Worm (Caenorhabditis elegans): ENCODE results near the gene lin-39.

lin-39 gene

DNA sequence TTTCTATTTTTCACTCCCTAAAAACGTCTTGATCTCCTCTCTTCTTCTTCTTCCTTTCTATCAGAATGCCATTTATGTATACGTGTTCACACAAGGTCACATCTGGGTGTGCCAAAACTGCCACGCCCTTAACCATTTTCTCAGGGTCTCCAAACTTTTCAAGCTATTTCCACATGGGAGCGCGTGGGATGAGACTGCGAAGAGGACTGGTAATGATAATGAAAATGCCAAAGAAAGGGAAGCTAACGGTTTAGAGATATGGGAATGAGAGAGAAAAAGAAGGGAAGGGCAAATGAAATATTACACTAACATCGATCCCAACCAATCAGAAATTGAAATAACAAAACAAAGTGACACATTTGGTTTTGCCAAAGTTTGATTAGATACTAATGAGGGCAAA is 48.1 kb downstream of the lin-39 start:
- no peak for TF ChIP-seq ceh-20 (GFP tag; IDR thresholded peaks at IDR 0.05)
- TF ChIP-seq mxl-2 (GFP tag; conservative IDR thresholded peaks at IDR 0.05), result no peak
- TF ChIP-seq nhr-48 (tag; optimal IDR thresholded peaks at IDR 0.05), result no peak
- TF ChIP-seq nhr-6 (tag; optimal IDR thresholded peaks at IDR 0.05), result peak; percentile 22
- no peak for TF ChIP-seq madf-5 (GFP tag; IDR thresholded peaks at IDR 0.05)
- no peak for TF ChIP-seq lim-7 (GFP tag; IDR thresholded peaks at IDR 0.05)
- no peak for TF ChIP-seq F10B5.3 (tag; optimal IDR thresholded peaks at IDR 0.05)
- no peak for TF ChIP-seq ama-1 (optimal IDR thresholded peaks at IDR 0.05)
- TF ChIP-seq mdl-1 (tag; optimal IDR thresholded peaks at IDR 0.05), result peak in 1 of 2 experiments; percentile 58
- TF ChIP-seq daf-8 (GFP tag; IDR thresholded peaks at IDR 0.05), result no peak
- no peak for TF ChIP-seq sdz-12 (GFP tag; optimal IDR thresholded peaks at IDR 0.05)
- no peak for TF ChIP-seq F49E8.2 (tag; optimal IDR thresholded peaks at IDR 0.05; ENCODE audit: borderline replicate concordance)
- no peak for TF ChIP-seq F37D6.2 (tag; optimal IDR thresholded peaks at IDR 0.05)
- peak; percentile 81 for TF ChIP-seq aha-1 (tag)
- no peak for TF ChIP-seq nhr-10 (tag; optimal IDR thresholded peaks at IDR 0.05)
- TF ChIP-seq hlh-11 (tag; optimal IDR thresholded peaks at IDR 0.05), result peak; percentile 36
- TF ChIP-seq saeg-2 (GFP tag; IDR thresholded peaks at IDR 0.05), result no peak
- no peak for TF ChIP-seq tag-97 (GFP tag; IDR thresholded peaks at IDR 0.05)
- TF ChIP-seq ces-1 (GFP tag; optimal IDR thresholded peaks at IDR 0.05), result no peak
- no peak for TF ChIP-seq T20F7.1 (GFP tag; optimal IDR thresholded peaks at IDR 0.05)
- no peak for TF ChIP-seq lin-13 (GFP tag; optimal IDR thresholded peaks at IDR 0.05)
- TF ChIP-seq spr-3 (GFP tag; optimal IDR thresholded peaks at IDR 0.05), result no peak
- no peak for TF ChIP-seq set-16 (GFP tag; IDR thresholded peaks at IDR 0.05)
- TF ChIP-seq daf-12 (tag; optimal IDR thresholded peaks at IDR 0.05), result no peak
- no peak for TF ChIP-seq daf-16 (GFP tag; optimal IDR thresholded peaks at IDR 0.05)
- TF ChIP-seq daf-16 (tag; optimal IDR thresholded peaks at IDR 0.05), result no peak
- TF ChIP-seq egl-27 (tag; optimal IDR thresholded peaks at IDR 0.05), result no peak
- no peak for TF ChIP-seq zag-1 (tag; optimal IDR thresholded peaks at IDR 0.05)
- peak; percentile 54 for TF ChIP-seq nhr-28 (tag; optimal IDR thresholded peaks at IDR 0.05)
- TF ChIP-seq ZK337.2 (GFP tag; IDR thresholded peaks at IDR 0.05), result no peak
- TF ChIP-seq unc-130 (GFP tag; optimal IDR thresholded peaks at IDR 0.05), result no peak
- no peak for TF ChIP-seq dve-1 (tag; optimal IDR thresholded peaks at IDR 0.05; ENCODE audit: insufficient read depth)
- no peak for TF ChIP-seq rbr-2 (tag; optimal IDR thresholded peaks at IDR 0.05)
- no peak for TF ChIP-seq Y75B8A.6 (GFP tag; IDR thresholded peaks at IDR 0.05)
- TF ChIP-seq dmd-6 (GFP tag; IDR thresholded peaks at IDR 0.05), result 0 out of 2 replicates have a peak, but pooled peaks have one; percentile 18
- TF ChIP-seq mxl-3 (GFP tag; optimal IDR thresholded peaks at IDR 0.05), result peak; percentile 67
- TF ChIP-seq lir-3 (tag; optimal IDR thresholded peaks at IDR 0.05), result no peak
- no peak for TF ChIP-seq ctbp-1 (GFP tag; IDR thresholded peaks at IDR 0.05)
- no peak for TF ChIP-seq lin-15B (tag; optimal IDR thresholded peaks at IDR 0.05)
- TF ChIP-seq unc-39 (tag; optimal IDR thresholded peaks at IDR 0.05), result no peak
- TF ChIP-seq nhr-102 (tag; optimal IDR thresholded peaks at IDR 0.05), result no peak
- TF ChIP-seq nhr-76 (tag; optimal IDR thresholded peaks at IDR 0.05), result no peak
- no peak for TF ChIP-seq tra-1 (GFP tag; IDR thresholded peaks at IDR 0.05)
- no peak for TF ChIP-seq pha-4 (GFP tag; IDR thresholded peaks at IDR 0.05)
- TF ChIP-seq pha-4 (tag; optimal IDR thresholded peaks at IDR 0.05), result no peak
- TF ChIP-seq nhr-111 (GFP tag; optimal IDR thresholded peaks at IDR 0.05), result no peak
- TF ChIP-seq dmd-9 (GFP tag; IDR thresholded peaks at IDR 0.05), result no peak
- peak; percentile 16 for TF ChIP-seq mes-2 (tag; optimal IDR thresholded peaks at IDR 0.05; ENCODE audit: poor library complexity, severe bottlenecking)
- peak in 1 of 2 experiments; percentile 69 for TF ChIP-seq unc-62 (GFP tag; optimal IDR thresholded peaks at IDR 0.05 in 1 of 2)
- TF ChIP-seq unc-62 (tag; optimal IDR thresholded peaks at IDR 0.05), result no peak
- no peak for TF ChIP-seq madf-9 (GFP tag; conservative IDR thresholded peaks at IDR 0.05)
- TF ChIP-seq nhr-42 (GFP tag; IDR thresholded peaks at IDR 0.05), result no peak
- TF ChIP-seq R02D3.7 (tag; optimal IDR thresholded peaks at IDR 0.05), result no peak
- TF ChIP-seq nhr-11 (tag; optimal IDR thresholded peaks at IDR 0.05), result no peak

All from whole organism, L4 larva.